Worm (Caenorhabditis elegans): ENCODE measurements around the gene Y51H4A.25.

ce11 chrIV:16775455-16775854, 39.3 kb downstream of the Y51H4A.25 start, which contains the start of gene Y43D4A.5:
- TF ChIP-seq unc-62 (GFP tag; optimal IDR thresholded peaks at IDR 0.05) (no peak), hsf-1 (GFP tag; IDR thresholded peaks at IDR 0.05) (no peak), lir-1 (GFP tag; conservative IDR thresholded peaks at IDR 0.05) (no peak), dox-1 (GFP tag; IDR thresholded peaks at IDR 0.05) (no peak), ekl-4 (GFP tag; IDR thresholded peaks at IDR 0.05) (no peak), hmg-20 (GFP tag; IDR thresholded peaks at IDR 0.05) (no peak), B0035.1 (tag; optimal IDR thresholded peaks at IDR 0.05) (no peak), B0261.1 (tag; optimal IDR thresholded peaks at IDR 0.05) (no peak), pha-4 (tag; optimal IDR thresholded peaks at IDR 0.05) (no peak), dpff-1 (tag; optimal IDR thresholded peaks at IDR 0.05) (no peak), snpc-1.3 (tag; optimal IDR thresholded peaks at IDR 0.05; ENCODE audit: insufficient read depth) (no peak), akir-1 (GFP tag; optimal IDR thresholded peaks at IDR 0.05) (no peak), ama-1 (optimal IDR thresholded peaks at IDR 0.05) (no peak), ama-1 (GFP tag; optimal IDR thresholded peaks at IDR 0.05) (no peak)

Measured in whole organism, young adult.